Fruit fly (Drosophila melanogaster) whole organism, embryonic: ENCODE results near the gene Sap130.
A peak's percentile ranks its signal among the peaks of the same experiment; 100 is the strongest.

ENCODE experiments used
- Adf1 ChIP-seq: fragments of 200-800 bp; sonication (Bioruptor generic); IDR thresholded peaks from 2 replicates; pipeline ENCODE4 v1.3.6; 2022; ENCODE audit warnings: missing biosample characterization, missing genetic modification characterization
- Aef1 ChIP-seq: fragments of 200-800 bp; sonication (Bioruptor generic); IDR thresholded peaks from 3 replicates; pipeline ENCODE4 v1.3.6; 2022; ENCODE audit warnings: missing biosample characterization, missing genetic modification characterization
- CG10274 ChIP-seq: fragments of 200-800 bp; sonication (Bioruptor generic); optimal IDR thresholded peaks from 3 replicates; lab custom pipeline; 2017; ENCODE audit warnings: missing biosample characterization, mild to moderate bottlenecking, missing genetic modification characterization
- CG11085 ChIP-seq: fragments of 200-800 bp; sonication (Bioruptor generic); IDR thresholded peaks from 2 replicates; pipeline ENCODE4 v1.3.6; 2022; ENCODE audit warnings: missing biosample characterization, missing genetic modification characterization
- CG12155 ChIP-seq: fragments of 200-800 bp; sonication (Bioruptor generic); optimal IDR thresholded peaks from 3 replicates; lab custom pipeline; 2016; ENCODE audit warnings: missing biosample characterization, missing genetic modification characterization
- CG12942 ChIP-seq: fragments of 200-800 bp; sonication (Bioruptor generic); optimal IDR thresholded peaks from 3 replicates; lab custom pipeline; 2016; ENCODE audit warnings: missing biosample characterization, missing genetic modification characterization
- CG14441 ChIP-seq: fragments of 200-800 bp; sonication (Bioruptor generic); IDR thresholded peaks from 2 replicates; pipeline ENCODE4 v1.3.6; 2022; ENCODE audit warnings: missing biosample characterization, missing genetic modification characterization
- CG14667 ChIP-seq: fragments of 200-800 bp; sonication (Bioruptor generic); IDR thresholded peaks from 2 replicates; pipeline ENCODE4 v1.3.6; 2022; ENCODE audit warnings: missing biosample characterization, missing genetic modification characterization
- CG15479 ChIP-seq: fragments of 200-800 bp; sonication (Bioruptor generic); optimal IDR thresholded peaks from 3 replicates; lab custom pipeline; 2019; ENCODE audit warnings: missing biosample characterization, mild to moderate bottlenecking, missing genetic modification characterization, moderate library complexity
- CG16779 ChIP-seq: fragments of 200-800 bp; sonication (Bioruptor generic); IDR thresholded peaks from 2 replicates; pipeline ENCODE4 v1.3.6; 2022; ENCODE audit warnings: missing biosample characterization, missing genetic modification characterization
- CG17361 ChIP-seq: fragments of 200-800 bp; sonication (Bioruptor generic); IDR thresholded peaks from 3 replicates; pipeline ENCODE4 v1.3.6; 2022; ENCODE audit warnings: missing biosample characterization, missing genetic modification characterization
- CG2129 ChIP-seq: fragments of 200-800 bp; sonication (Bioruptor generic); IDR thresholded peaks from 2 replicates; pipeline ENCODE4 v1.3.6; 2022; ENCODE audit warnings: missing biosample characterization, missing genetic modification characterization; ENCODE audit not compliant: partially characterized antibody
- CG2678 ChIP-seq: fragments of 200-800 bp; sonication (Bioruptor generic); optimal IDR thresholded peaks from 3 replicates; lab custom pipeline; 2019; ENCODE audit warnings: missing biosample characterization, mild to moderate bottlenecking, missing genetic modification characterization, moderate library complexity
- CG30403 ChIP-seq: fragments of 200-800 bp; sonication (Bioruptor generic); optimal IDR thresholded peaks from 3 replicates; lab custom pipeline; 2016; ENCODE audit warnings: missing biosample characterization, missing genetic modification characterization
- CG31365 ChIP-seq: fragments of 200-800 bp; sonication (Bioruptor generic); optimal IDR thresholded peaks from 2 replicates; lab custom pipeline; 2018; ENCODE audit warnings: missing biosample characterization, mild to moderate bottlenecking, missing genetic modification characterization
- CG3163 ChIP-seq: fragments of 200-800 bp; sonication (Bioruptor generic); optimal IDR thresholded peaks from 3 replicates; lab custom pipeline; 2016; ENCODE audit warnings: missing biosample characterization, missing genetic modification characterization
- CG32772 ChIP-seq: fragments of 200-800 bp; sonication (Bioruptor generic); IDR thresholded peaks from 2 replicates; pipeline ENCODE4 v1.3.6; 2022; ENCODE audit warnings: missing biosample characterization, missing genetic modification characterization
- CG3407 ChIP-seq: fragments of 200-800 bp; sonication (Bioruptor generic); optimal IDR thresholded peaks from 2 replicates; lab custom pipeline; 2018; ENCODE audit warnings: missing biosample characterization, mild to moderate bottlenecking, missing genetic modification characterization
- CG34422 ChIP-seq: fragments of 200-800 bp; sonication (Bioruptor generic); IDR thresholded peaks from 3 replicates; pipeline ENCODE4 v1.3.6; 2022; ENCODE audit warnings: missing biosample characterization, missing genetic modification characterization
- CG4617 ChIP-seq: fragments of 200-800 bp; sonication (Bioruptor generic); optimal IDR thresholded peaks from 3 replicates; lab custom pipeline; 2016; ENCODE audit warnings: missing biosample characterization, missing genetic modification characterization, borderline replicate concordance
- CG6765 ChIP-seq: fragments of 200-800 bp; sonication (Bioruptor generic); optimal IDR thresholded peaks from 3 replicates; lab custom pipeline; 2017; ENCODE audit warnings: missing biosample characterization, mild to moderate bottlenecking, missing genetic modification characterization
- CG7556 ChIP-seq: fragments of 200-800 bp; sonication (Bioruptor generic); optimal IDR thresholded peaks from 2 replicates; lab custom pipeline; 2017; ENCODE audit warnings: missing biosample characterization, mild to moderate bottlenecking, missing genetic modification characterization
- CG7839 ChIP-seq: fragments of 200-800 bp; sonication (Bioruptor generic); optimal IDR thresholded peaks from 3 replicates; lab custom pipeline; 2018; ENCODE audit warnings: missing biosample characterization, mild to moderate bottlenecking, missing genetic modification characterization, moderate library complexity
- CG9215 ChIP-seq: fragments of 200-800 bp; sonication (Bioruptor generic); IDR thresholded peaks from 2 replicates; pipeline ENCODE4 v1.3.6; 2022; ENCODE audit warnings: missing biosample characterization, missing genetic modification characterization
- Deaf1 ChIP-seq: fragments of 200-800 bp; optimal IDR thresholded peaks from 3 replicates; lab custom pipeline; 2019; ENCODE audit warnings: missing biosample characterization, mild to moderate bottlenecking, missing genetic modification characterization, moderate library complexity
- Dip2 ChIP-seq: fragments of 200-800 bp; sonication (Bioruptor generic); IDR thresholded peaks from 2 replicates; pipeline ENCODE4 v1.3.6; 2022; ENCODE audit warnings: missing biosample characterization, missing genetic modification characterization
- Dref ChIP-seq: fragments of 200-800 bp; sonication (Bioruptor generic); IDR thresholded peaks from 2 replicates; pipeline ENCODE4 v1.3.6; 2022; ENCODE audit warnings: missing biosample characterization, missing genetic modification characterization
- GATAe ChIP-seq: fragments of 200-800 bp; sonication (Bioruptor generic); conservative IDR thresholded peaks from 2 replicates; pipeline ENCODE4 v1.3.6; 2022; ENCODE audit warnings: missing biosample characterization, missing genetic modification characterization
- Gug ChIP-seq: fragments of 200-800 bp; sonication (Bioruptor generic); IDR thresholded peaks from 4 replicates; pipeline ENCODE4 v1.3.6; 2022; ENCODE audit warnings: missing biosample characterization, missing genetic modification characterization
- HHEX ChIP-seq: fragments of 200-800 bp; sonication (Bioruptor generic); optimal IDR thresholded peaks from 3 replicates; lab custom pipeline; 2017; ENCODE audit warnings: missing biosample characterization, mild to moderate bottlenecking, missing genetic modification characterization, missing genetic modification reagents
- Hr78 ChIP-seq, 2 experiments: fragments of 200-800 bp in 1 of 2; fragments of >200 bp in 1 of 2; sonication (Bioruptor generic) in 1 of 2; optimal IDR thresholded peaks; 2 replicates each; lab custom pipeline; 2017 to 2019; ENCODE audit warnings: missing biosample characterization in 2 of 2, missing genetic modification characterization in 2 of 2, mild to moderate bottlenecking in 1 of 2, moderate library complexity in 1 of 2
- Jarid2 ChIP-seq: fragments of 200-800 bp; sonication (Bioruptor generic); optimal IDR thresholded peaks from 3 replicates; lab custom pipeline; 2017; ENCODE audit warnings: mild to moderate bottlenecking, missing biosample characterization, missing genetic modification reagents, missing genetic modification characterization
- Med ChIP-seq: fragments of 200-800 bp; sonication (Bioruptor generic); peaks from one replicate; lab custom pipeline; 2016; ENCODE audit warnings: missing biosample characterization, missing genetic modification characterization, mild to moderate bottlenecking, inconsistent platforms, moderate library complexity
- Oli ChIP-seq: fragments of 200-800 bp; sonication (Bioruptor generic); optimal IDR thresholded peaks from 2 replicates; lab custom pipeline; 2018; ENCODE audit warnings: missing biosample characterization, mild to moderate bottlenecking, missing genetic modification characterization, moderate library complexity
- Sry-δ ChIP-seq: fragments of 200-800 bp; sonication (Bioruptor generic); optimal IDR thresholded peaks from 2 replicates; lab custom pipeline; 2016; ENCODE audit warnings: missing biosample characterization, missing genetic modification characterization
- ase ChIP-seq: fragments of 200-800 bp; sonication (Bioruptor generic); IDR thresholded peaks from 3 replicates; pipeline ENCODE4 v1.3.6; 2022; ENCODE audit warnings: missing biosample characterization, missing genetic modification characterization
- bcd ChIP-seq: fragments of 200-800 bp; sonication (Bioruptor generic); optimal IDR thresholded peaks from 2 replicates; lab custom pipeline; 2017; ENCODE audit warnings: missing biosample characterization, mild to moderate bottlenecking, missing genetic modification characterization
- cg ChIP-seq: fragments of 200-800 bp; sonication (Bioruptor generic); optimal IDR thresholded peaks from 3 replicates; lab custom pipeline; 2019; ENCODE audit warnings: missing biosample characterization, mild to moderate bottlenecking, missing genetic modification characterization, moderate library complexity
- chif ChIP-seq, 2 experiments: fragments of 200-800 bp; sonication (Bioruptor generic); optimal IDR thresholded peaks; 3 replicates each; lab custom pipeline; 2016; ENCODE audit warnings: missing biosample characterization in 2 of 2, missing genetic modification characterization in 2 of 2
- croc ChIP-seq: fragments of 200-800 bp; sonication (Bioruptor generic); conservative IDR thresholded peaks from 3 replicates; pipeline ENCODE4 v1.3.6; 2022; ENCODE audit warnings: missing biosample characterization, missing genetic modification characterization
- emc ChIP-seq: fragments of 200-800 bp; sonication (Bioruptor generic); optimal IDR thresholded peaks from 2 replicates; lab custom pipeline; 2016; ENCODE audit warnings: missing biosample characterization, missing genetic modification characterization
- fd3F ChIP-seq: fragments of 200-800 bp; sonication (Bioruptor generic); optimal IDR thresholded peaks from 2 replicates; lab custom pipeline; 2018; ENCODE audit warnings: missing biosample characterization, mild to moderate bottlenecking, missing genetic modification characterization, moderate library complexity
- h ChIP-seq: fragments of >200 bp; optimal IDR thresholded peaks from 2 replicates; lab custom pipeline; 2017
- inv ChIP-seq: fragments of 200-800 bp; sonication (Bioruptor generic); IDR thresholded peaks from 2 replicates; pipeline ENCODE4 v1.3.6; 2022; ENCODE audit warnings: missing biosample characterization, missing genetic modification characterization; ENCODE audit not compliant: partially characterized antibody
- phol ChIP-seq: fragments of 200-800 bp; sonication (Bioruptor generic); optimal IDR thresholded peaks from 3 replicates; lab custom pipeline; 2018; ENCODE audit warnings: missing biosample characterization, mild to moderate bottlenecking, missing genetic modification characterization, moderate library complexity
- seq ChIP-seq: fragments of 200-800 bp; sonication (Bioruptor generic); IDR thresholded peaks from 2 replicates; pipeline ENCODE4 v1.3.6; 2022; ENCODE audit warnings: missing biosample characterization, missing genetic modification characterization
- slp2 ChIP-seq: fragments of 200-800 bp; sonication (Bioruptor generic); optimal IDR thresholded peaks from 2 replicates; lab custom pipeline; 2016; ENCODE audit warnings: missing biosample characterization, missing genetic modification characterization
- twi ChIP-seq: fragments of 200-800 bp; optimal IDR thresholded peaks from 2 replicates; lab custom pipeline; 2019; ENCODE audit warnings: missing biosample characterization, mild to moderate bottlenecking, missing genetic modification characterization, moderate library complexity
- tx ChIP-seq: fragments of 200-800 bp; sonication (Bioruptor generic); optimal IDR thresholded peaks from 2 replicates; lab custom pipeline; 2016; ENCODE audit warnings: missing biosample characterization, missing genetic modification characterization
- zen ChIP-seq: fragments of 200-800 bp; sonication (Bioruptor generic); optimal IDR thresholded peaks from 3 replicates; lab custom pipeline; 2018; ENCODE audit warnings: missing biosample characterization, mild to moderate bottlenecking, missing genetic modification characterization, moderate library complexity
- zfh2 ChIP-seq: fragments of 200-800 bp; sonication (Bioruptor generic); optimal IDR thresholded peaks from 2 replicates; lab custom pipeline; 2016; ENCODE audit warnings: missing biosample characterization, missing genetic modification characterization

Sap130 gene

DNA sequence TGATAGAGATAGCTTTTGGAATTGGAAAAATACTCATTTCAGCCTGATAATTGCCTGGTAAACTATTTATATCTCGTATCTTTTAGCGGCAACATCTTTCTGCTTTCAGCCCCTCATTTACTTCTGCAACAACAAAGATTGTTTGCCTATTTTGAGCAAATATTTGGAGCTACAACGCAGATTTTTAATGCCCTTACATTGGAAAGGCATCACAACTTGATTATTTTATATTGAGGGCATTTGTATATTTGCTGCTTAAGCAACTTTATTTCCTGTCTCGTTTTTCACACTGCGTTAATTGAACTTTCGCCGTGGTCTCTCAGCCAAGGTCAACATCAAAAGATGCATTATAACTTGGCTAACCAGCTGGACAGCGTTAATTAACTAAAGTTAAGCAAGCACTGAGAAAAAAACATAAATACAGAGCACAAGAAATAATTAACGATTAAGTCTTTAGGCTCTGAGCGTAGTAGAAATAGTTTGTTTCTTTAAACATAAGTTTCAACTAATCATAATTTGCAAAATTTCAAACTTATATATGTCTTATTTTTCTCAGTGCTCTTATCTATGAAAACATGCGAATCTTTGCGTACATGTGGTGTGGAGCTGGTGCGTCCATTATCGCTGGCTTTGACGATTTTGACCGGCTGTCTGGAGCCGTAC, 25.7 kb downstream of the Sap130 start:
- TF ChIP-seq CG11085 (GFP tag; lab: Robert Waterston, UW) (no peak), CG30403 (peak; percentile 74), CG31365 (no peak), CG15479 (GFP tag; lab: Kevin White, UChicago) (no peak), CG16779 (GFP tag; lab: Robert Waterston, UW) (no peak), CG2129 (GFP tag; lab: Robert Waterston, UW) (no peak), CG2678 (peak; percentile 66), CG14667 (GFP tag; lab: Robert Waterston, UW) (no peak), ase (GFP tag; lab: Robert Waterston, UW) (no peak), zfh2 (peak; percentile 44), Med (GFP tag; lab: Kevin White, UChicago) (peak; percentile 72), Deaf1 (tag; lab: Kevin White, UChicago) (no peak), CG7839 (peak; percentile 69), cg (GFP tag; lab: Kevin White, UChicago) (no peak), Hr78 (GFP tag; optimal IDR thresholded peaks at IDR 0.05; lab: Kevin White, UChicago) (no peak), inv (GFP tag; lab: Robert Waterston, UW) (no peak), bcd (GFP tag; lab: Kevin White, UChicago) (peak; percentile 48), phol (peak; percentile 50), CG3163 (no peak), Aef1 (no peak), CG34422 (GFP tag; lab: Robert Waterston, UW) (0 out of 3 replicates have a peak, but pooled peaks have one; percentile 21), GATAe (no peak), CG10274 (no peak), CG12155 (peak; percentile 45), chif (GFP tag; optimal IDR thresholded peaks at IDR 0.05; lab: Kevin White, UChicago) (peak in 1 of 2 experiments; percentile 22), croc (GFP tag; lab: Robert Waterston, UW) (no peak), Dref (no peak), Oli (tag; lab: Kevin White, UChicago) (peak; percentile 62), slp2 (peak; percentile 38), Adf1 (GFP tag; lab: Robert Waterston, UW) (no peak), emc (GFP tag; lab: Kevin White, UChicago) (no peak), Gug (GFP tag; lab: Robert Waterston, UW) (no peak), CG14441 (peak; percentile 61), HHEX (GFP tag; lab: Kevin White, UChicago) (peak; percentile 14), CG3407 (GFP tag; lab: Kevin White, UChicago) (peak; percentile 1), CG9215 (no peak), Sry-δ (GFP tag; lab: Kevin White, UChicago) (no peak), CG32772 (GFP tag; lab: Robert Waterston, UW) (0 out of 2 replicates have a peak, but pooled peaks have one; percentile 35), CG4617 (no peak), fd3F (GFP tag; lab: Kevin White, UChicago) (peak; percentile 9), CG12942 (no peak), twi (tag; lab: Kevin White, UChicago) (no peak), h (lab: Kevin White, UChicago) (no peak), seq (GFP tag; lab: Robert Waterston, UW) (peak; percentile 52; the same call in 1 of the 2 replicates), CG17361 (GFP tag; lab: Robert Waterston, UW) (peak; percentile 69), Dip2 (GFP tag; lab: Robert Waterston, UW) (no peak), zen (tag; lab: Kevin White, UChicago) (no peak), tx (GFP tag; lab: Kevin White, UChicago) (peak; percentile 15), CG6765 (GFP tag; lab: Kevin White, UChicago) (no peak), Jarid2 (no peak), CG7556 (GFP tag; lab: Kevin White, UChicago) (peak; percentile 60)
